Fruit fly (Drosophila melanogaster): ENCODE results near the gene Hsc70-4.

Hsc70-4 gene

dm6 chr3R:15242186-15243045 is at the start of gene Hsc70-4, which contains the start of gene tefu (continued):
- no peak for TF ChIP-seq pita (GFP tag; optimal IDR thresholded peaks at IDR 0.05)
- TF ChIP-seq CG9609 (GFP tag; optimal IDR thresholded peaks at IDR 0.05) = peak; percentile 73
- TF ChIP-seq Drgx (GFP tag; IDR thresholded peaks at IDR 0.05) = peak; percentile 42; the same call in 1 of the 2 replicates
- peak; percentile 72; the same call in 2 of the 3 replicates for TF ChIP-seq H15 (GFP tag; IDR thresholded peaks at IDR 0.05)
- TF ChIP-seq CG17361 (GFP tag; IDR thresholded peaks at IDR 0.05) = peak; percentile 91
- peak; percentile 70 for TF ChIP-seq H2.0 (GFP tag; IDR thresholded peaks at IDR 0.05)
- peak; percentile 51 for TF ChIP-seq CG9437 (GFP tag; optimal IDR thresholded peaks at IDR 0.05)
- TF ChIP-seq CG7963 (GFP tag; IDR thresholded peaks at IDR 0.05; ENCODE audit: partially characterized antibody) = 0 out of 3 replicates have a peak, but pooled peaks have one; percentile 6
- no peak for TF ChIP-seq CG10431 (GFP tag; optimal IDR thresholded peaks at IDR 0.05)
- TF ChIP-seq unpg (GFP tag; optimal IDR thresholded peaks at IDR 0.05) = peak; percentile 62
- TF ChIP-seq CG1792 (GFP tag; optimal IDR thresholded peaks at IDR 0.05) = peak; percentile 55
- TF ChIP-seq HLH3B (GFP tag; IDR thresholded peaks at IDR 0.05) = peak; percentile 65; the same call in 1 of the 2 replicates
- TF ChIP-seq Rx (GFP tag; IDR thresholded peaks at IDR 0.05) = peak; percentile 68
- TF ChIP-seq CG10267 (tag; optimal IDR thresholded peaks at IDR 0.05) = peak; percentile 73
- peak; percentile 76 for TF ChIP-seq NC2α (GFP tag; optimal IDR thresholded peaks at IDR 0.05)
- TF ChIP-seq MESR4 (GFP tag; optimal IDR thresholded peaks at IDR 0.05) = peak; percentile 61
- TF ChIP-seq lbe (GFP tag; optimal IDR thresholded peaks at IDR 0.05) = no peak
- no peak for TF ChIP-seq bbx (GFP tag; IDR thresholded peaks at IDR 0.05; ENCODE audit: partially characterized antibody)
- peak; percentile 81; the same call in 1 of the 2 replicates for TF ChIP-seq rib (GFP tag; IDR thresholded peaks at IDR 0.05)
- TF ChIP-seq Fer3 (tag; optimal IDR thresholded peaks at IDR 0.05) = peak; percentile 62
- TF ChIP-seq repo (GFP tag; optimal IDR thresholded peaks at IDR 0.05) = no peak
- peak; percentile 74 for TF ChIP-seq CG15514 (GFP tag; optimal IDR thresholded peaks at IDR 0.05)
- peak; percentile 80 for TF ChIP-seq Tbp (GFP tag; optimal IDR thresholded peaks at IDR 0.05)
- TF ChIP-seq dysf (GFP tag; IDR thresholded peaks at IDR 0.05) = peak; percentile 85
- TF ChIP-seq CG4854 (GFP tag; optimal IDR thresholded peaks at IDR 0.05) = peak; percentile 53
- TF ChIP-seq CG7839 (tag; optimal IDR thresholded peaks at IDR 0.05) = peak; percentile 76
- peak; percentile 89 for TF ChIP-seq nmo (GFP tag; optimal IDR thresholded peaks at IDR 0.05)
- TF ChIP-seq CG1603 (tag; optimal IDR thresholded peaks at IDR 0.05) = peak; percentile 80
- TF ChIP-seq al (GFP tag; IDR thresholded peaks at IDR 0.05) = peak; percentile 82
- peak; percentile 86 for TF ChIP-seq sens (GFP tag)
- TF ChIP-seq Doc3 (GFP tag; IDR thresholded peaks at IDR 0.05; ENCODE audit: partially characterized antibody) = no peak
- no peak for TF ChIP-seq gt (GFP tag; IDR thresholded peaks at IDR 0.05)
- TF ChIP-seq Nf-YB (GFP tag; optimal IDR thresholded peaks at IDR 0.05) = no peak
- peak; percentile 6 for TF ChIP-seq salm (tag; optimal IDR thresholded peaks at IDR 0.05)
- peak; percentile 63; the same call in 1 of the 3 replicates for TF ChIP-seq zfh1 (GFP tag; IDR thresholded peaks at IDR 0.05)
- TF ChIP-seq zen (tag; optimal IDR thresholded peaks at IDR 0.05) = peak; percentile 72
- TF ChIP-seq run (tag; optimal IDR thresholded peaks at IDR 0.05) = peak; percentile 79
- TF ChIP-seq gsb (GFP tag; IDR thresholded peaks at IDR 0.05) = 0 out of 2 replicates have a peak, but pooled peaks have one; percentile 43
- TF ChIP-seq ap (GFP tag; IDR thresholded peaks at IDR 0.05) = peak; percentile 65; the same call in 1 of the 2 replicates
- peak; percentile 74 for TF ChIP-seq CG10366 (GFP tag; IDR thresholded peaks at IDR 0.05)
- peak; percentile 38 for TF ChIP-seq CG4617 (GFP tag; optimal IDR thresholded peaks at IDR 0.05; ENCODE audit: borderline replicate concordance)
- peak; percentile 65 for TF ChIP-seq trem (tag; optimal IDR thresholded peaks at IDR 0.05)
- no peak for TF ChIP-seq zen2 (GFP tag; IDR thresholded peaks at IDR 0.05; ENCODE audit: partially characterized antibody)
- TF ChIP-seq gcm (GFP tag; optimal IDR thresholded peaks at IDR 0.05) = no peak
- no peak; the same call in 2 of the 3 replicates for TF ChIP-seq sr (GFP tag; IDR thresholded peaks at IDR 0.05)
- TF ChIP-seq Ets65A (GFP tag) = peak; percentile 98
- TF ChIP-seq CG12071 (GFP tag; optimal IDR thresholded peaks at IDR 0.05) = peak; percentile 25
- TF ChIP-seq Abd-B (GFP tag; optimal IDR thresholded peaks at IDR 0.05) = peak; percentile 92
